Fruit fly (Drosophila melanogaster): ENCODE data around the gene t-Grip91.

Gene t-Grip91

DNA sequence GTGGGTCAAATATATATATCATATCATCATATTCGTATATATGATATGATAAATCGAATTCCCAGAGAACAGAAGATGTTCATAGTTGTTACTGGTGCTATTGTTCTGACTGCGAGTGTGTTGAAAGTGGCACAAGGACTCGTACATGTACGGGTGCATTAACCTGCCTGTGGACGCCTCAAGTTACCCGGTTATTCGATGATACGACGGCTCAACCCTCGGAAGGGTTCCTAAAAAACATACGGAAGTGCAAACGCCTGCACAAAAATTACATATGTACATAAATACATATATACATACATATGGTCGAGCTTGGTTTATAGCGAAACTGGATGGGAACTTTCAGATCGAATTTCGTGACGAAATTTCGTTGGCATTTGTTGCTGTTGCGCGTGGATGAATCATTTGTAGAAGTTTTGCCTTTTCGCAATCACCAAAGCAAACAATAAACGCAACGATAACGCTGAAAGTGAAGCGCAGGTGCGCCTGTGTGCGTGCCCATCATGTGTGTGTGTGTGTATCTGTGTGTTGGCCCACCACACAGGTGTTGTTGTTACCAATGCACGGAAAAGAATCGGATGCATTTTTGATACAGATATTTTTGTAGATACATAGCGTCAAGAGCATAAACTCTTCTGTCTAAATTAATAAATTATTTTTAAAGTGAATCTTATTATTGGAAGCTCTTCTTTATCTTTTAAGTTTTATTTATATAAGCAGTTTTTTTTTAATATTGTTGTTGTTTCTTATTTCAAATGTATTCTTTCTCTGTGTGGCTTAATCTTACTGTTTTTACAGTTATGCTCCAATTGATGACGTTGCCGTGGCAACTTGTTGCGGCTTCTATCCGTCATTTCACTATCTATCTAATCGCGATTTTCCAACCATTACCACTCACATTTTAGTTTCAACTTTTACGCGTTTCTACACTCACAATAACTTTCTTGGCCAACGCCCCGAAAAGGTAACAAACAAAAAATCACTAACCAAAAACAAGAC, 22.2 kb upstream of the t-Grip91 start (continued):
- peak; percentile 21 for TF ChIP-seq btn (GFP tag; optimal IDR thresholded peaks at IDR 0.05)
- peak; percentile 13 for TF ChIP-seq CG17802 (tag; optimal IDR thresholded peaks at IDR 0.05)
- TF ChIP-seq jumu (GFP tag; optimal IDR thresholded peaks at IDR 0.05), result no peak
- peak; percentile 83 for TF ChIP-seq CG15269 (tag; optimal IDR thresholded peaks at IDR 0.05)
- peak; percentile 67; the same call in 2 of the 3 replicates for TF ChIP-seq C15 (GFP tag; IDR thresholded peaks at IDR 0.05)
- peak; percentile 74 for TF ChIP-seq CG4424 (GFP tag; optimal IDR thresholded peaks at IDR 0.05)
- peak; percentile 55; the same call in 1 of the 2 replicates for TF ChIP-seq CG11247 (GFP tag; IDR thresholded peaks at IDR 0.05)
- peak; percentile 22 for TF ChIP-seq BtbVII (GFP tag; optimal IDR thresholded peaks at IDR 0.05)
- TF ChIP-seq CG14860 (GFP tag; IDR thresholded peaks at IDR 0.05; ENCODE audit: partially characterized antibody), result no peak
- peak; percentile 51 for TF ChIP-seq CG18619 (GFP tag; optimal IDR thresholded peaks at IDR 0.05)
- TF ChIP-seq Hr51 (GFP tag; optimal IDR thresholded peaks at IDR 0.05), result peak in 1 of 2 experiments; percentile 82
- peak; percentile 84 for TF ChIP-seq dmrt99B (tag; optimal IDR thresholded peaks at IDR 0.05)
- TF ChIP-seq cwo (GFP tag; optimal IDR thresholded peaks at IDR 0.05), result peak; percentile 47
- TF ChIP-seq CG17361 (GFP tag; IDR thresholded peaks at IDR 0.05), result peak; percentile 89
- TF ChIP-seq pfk (GFP tag; optimal IDR thresholded peaks at IDR 0.05), result no peak
- TF ChIP-seq CG31224 (GFP tag; IDR thresholded peaks at IDR 0.05), result 0 out of 2 replicates have a peak, but pooled peaks have one; percentile 19
- peak; percentile 80 for TF ChIP-seq Sox102F (GFP tag; optimal IDR thresholded peaks at IDR 0.05)
- TF ChIP-seq CG11723 (GFP tag; optimal IDR thresholded peaks at IDR 0.05), result peak; percentile 56

DNA sequence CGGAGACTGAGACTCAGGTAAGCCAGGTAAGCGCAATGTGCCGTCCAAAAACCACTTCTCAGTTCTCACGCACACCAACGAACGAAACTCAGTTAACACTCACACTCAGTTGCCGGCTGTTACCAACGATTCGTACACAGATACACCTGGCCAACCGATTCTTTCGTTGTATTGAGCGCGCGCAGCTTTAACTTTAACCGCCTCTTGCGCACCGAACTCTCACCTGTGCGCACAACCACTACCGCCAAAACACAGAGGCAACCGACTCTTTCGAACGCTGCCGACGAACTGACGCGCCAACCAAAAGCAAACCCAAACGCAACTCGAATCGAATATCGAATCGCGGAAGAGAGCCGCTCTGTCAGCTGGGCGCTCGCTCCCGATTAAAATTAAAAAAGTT, 21.4 kb upstream of the t-Grip91 start, which contains the start of gene Gli:
Gli (minus strand) TSS at position 293 of the 400 bp plus-strand sequence.
- TF ChIP-seq Rx (GFP tag; IDR thresholded peaks at IDR 0.05), result 0 out of 2 replicates have a peak, but pooled peaks have one; percentile 14
- no peak for TF ChIP-seq Usf (GFP tag; optimal IDR thresholded peaks at IDR 0.05)
- TF ChIP-seq az2 (GFP tag; optimal IDR thresholded peaks at IDR 0.05), result no peak
- TF ChIP-seq Lpt (GFP tag; optimal IDR thresholded peaks at IDR 0.05), result no peak
- no peak for TF ChIP-seq CG12659 (GFP tag; optimal IDR thresholded peaks at IDR 0.05)
- TF ChIP-seq CG17385 (GFP tag; optimal IDR thresholded peaks at IDR 0.05), result peak; percentile 52
- TF ChIP-seq crc (GFP tag; optimal IDR thresholded peaks at IDR 0.05), result no peak
- TF ChIP-seq CG18476 (GFP tag; optimal IDR thresholded peaks at IDR 0.05), result no peak
- no peak for TF ChIP-seq gcm (GFP tag; optimal IDR thresholded peaks at IDR 0.05)
- TF ChIP-seq CG13894 (tag; optimal IDR thresholded peaks at IDR 0.05), result peak; percentile 77
- TF ChIP-seq Awh (GFP tag; IDR thresholded peaks at IDR 0.05), result peak; percentile 63
- TF ChIP-seq bbx (GFP tag; IDR thresholded peaks at IDR 0.05; ENCODE audit: partially characterized antibody), result peak; percentile 76
- no peak for TF ChIP-seq CG32772 (GFP tag; IDR thresholded peaks at IDR 0.05)
- no peak for TF ChIP-seq CG15269 (tag; optimal IDR thresholded peaks at IDR 0.05)
- no peak for TF ChIP-seq ham (GFP tag; IDR thresholded peaks at IDR 0.05)
- TF ChIP-seq C15 (GFP tag; IDR thresholded peaks at IDR 0.05), result no peak
- no peak for TF ChIP-seq CG30403 (GFP tag; optimal IDR thresholded peaks at IDR 0.05)
- TF ChIP-seq pzg (GFP tag; optimal IDR thresholded peaks at IDR 0.05), result peak; percentile 14
- TF ChIP-seq CG14860 (GFP tag; IDR thresholded peaks at IDR 0.05; ENCODE audit: partially characterized antibody), result no peak
- TF ChIP-seq vvl (GFP tag; IDR thresholded peaks at IDR 0.05), result peak; percentile 66
- no peak for TF ChIP-seq CG1603 (tag; optimal IDR thresholded peaks at IDR 0.05)
- TF ChIP-seq kni (GFP tag; optimal IDR thresholded peaks at IDR 0.05), result peak; percentile 70
- TF ChIP-seq Hr78 (GFP tag; optimal IDR thresholded peaks at IDR 0.05), result peak in 1 of 2 experiments; percentile 80
- TF ChIP-seq CG17829 (tag; optimal IDR thresholded peaks at IDR 0.05), result peak; percentile 41
- peak; percentile 43 for TF ChIP-seq CG9437 (GFP tag; optimal IDR thresholded peaks at IDR 0.05)
- peak; percentile 67; the same call in 1 of the 2 replicates for TF ChIP-seq Atf6 (GFP tag; IDR thresholded peaks at IDR 0.05)
- TF ChIP-seq Hr39 (optimal IDR thresholded peaks at IDR 0.05), result no peak
- no peak for TF ChIP-seq CG8388 (GFP tag; optimal IDR thresholded peaks at IDR 0.05)
- TF ChIP-seq jing (GFP tag; optimal IDR thresholded peaks at IDR 0.05), result no peak
- TF ChIP-seq pros (GFP tag; optimal IDR thresholded peaks at IDR 0.05), result peak; percentile 63
- TF ChIP-seq Sin3A (optimal IDR thresholded peaks at IDR 0.05), result no peak
- peak; percentile 75 for TF ChIP-seq CG34376 (GFP tag; optimal IDR thresholded peaks at IDR 0.05)
